In the genomic region with DNA sequence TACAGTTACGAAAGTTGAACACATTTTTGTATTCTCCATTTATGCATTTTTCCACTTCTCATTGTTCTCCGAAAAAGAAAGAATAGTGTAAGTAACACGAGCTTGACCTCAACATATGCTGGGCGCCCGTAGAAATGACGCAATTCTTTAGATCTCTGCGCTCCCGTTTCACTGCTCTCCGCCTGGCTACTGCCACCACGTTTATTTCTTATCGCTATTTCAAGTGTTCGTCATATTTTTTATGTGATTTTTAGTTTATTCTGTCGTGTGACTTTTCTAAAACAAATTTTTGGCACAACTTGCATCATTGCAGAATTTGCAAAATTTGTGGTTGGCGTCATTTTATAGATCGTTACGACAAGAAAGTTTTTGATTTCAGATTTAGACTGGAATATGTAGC, we compare ENCODE assay signal across 1 worm cellular context.
TF ChIP-seq lines count a peak whose summit lies in the region.

No protein-coding gene starts in this region.

TF ChIP-seq in whole organism, L4 larva, 104 proteins besides CTCF, POLR2A, EP300 and RAD21 (continued from another document):
- TF ChIP-seq nhr-6 (tag; optimal IDR thresholded peaks at IDR 0.05; lab: Kevin White, UChicago) = no peak
